Fruit fly (Drosophila melanogaster) S2 (cell line): ENCODE results near the gene CG31642.

ENCODE experiments used
- CG8478 ChIP-seq: fragments of >200 bp; optimal IDR thresholded peaks from 2 replicates; lab custom pipeline; 2018
- CTCF ChIP-seq, 2 experiments: fragments of >200 bp; optimal IDR thresholded peaks; 2 replicates each; lab custom pipeline; 2018

DNA sequence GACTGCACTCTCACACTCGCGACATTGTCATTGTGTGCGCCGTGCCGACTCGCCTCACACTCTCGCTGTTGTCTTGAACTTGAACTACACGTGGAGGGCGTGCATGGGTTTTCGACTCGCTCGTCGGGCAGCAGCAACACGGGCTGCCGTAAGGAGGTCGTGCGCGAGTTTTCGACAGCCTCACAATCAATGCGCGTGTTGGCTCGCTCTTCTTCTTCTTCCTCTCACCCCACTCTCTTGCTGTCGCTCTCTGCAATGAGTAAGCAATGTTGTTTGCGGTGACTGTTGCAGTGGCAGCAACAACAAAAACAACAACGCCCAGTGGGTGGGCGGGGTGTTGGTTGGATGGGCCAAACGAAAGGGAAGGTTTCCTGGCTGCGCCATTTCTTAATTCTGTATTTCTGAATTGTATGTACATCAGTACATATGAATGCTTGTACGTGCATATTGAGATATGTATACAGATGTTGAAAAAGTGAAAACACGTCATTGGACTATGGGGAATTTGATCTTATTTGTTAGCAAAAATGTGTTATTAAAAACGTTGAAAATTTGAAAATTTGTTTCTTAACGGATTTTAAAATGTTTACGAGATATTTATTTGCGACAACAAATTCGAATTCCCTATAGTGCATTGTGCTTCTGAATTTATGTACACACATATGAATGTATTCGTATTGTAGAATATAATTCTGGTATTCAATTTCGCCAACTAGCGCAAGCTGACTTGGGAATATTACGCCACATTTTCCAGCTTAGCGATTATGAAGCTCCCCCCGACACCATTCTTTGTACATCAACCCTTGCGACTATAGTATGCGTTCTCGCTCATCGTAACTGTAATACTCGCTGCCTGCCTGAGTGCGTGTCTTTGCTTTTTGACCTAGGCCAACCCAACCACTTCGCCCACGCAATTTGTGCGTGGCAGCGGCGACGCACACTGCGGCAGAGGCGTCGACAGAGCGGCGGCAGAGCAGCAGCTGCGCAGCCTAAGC, 29.6 kb upstream of the CG31642 start:
- TF ChIP-seq CG8478 (lab: Kevin White, UChicago) (no peak), CTCF (optimal IDR thresholded peaks at IDR 0.05; lab: Kevin White, UChicago) (no peak)
